Fruit fly (Drosophila melanogaster): ENCODE data around the gene orion.

orion gene

DNA sequence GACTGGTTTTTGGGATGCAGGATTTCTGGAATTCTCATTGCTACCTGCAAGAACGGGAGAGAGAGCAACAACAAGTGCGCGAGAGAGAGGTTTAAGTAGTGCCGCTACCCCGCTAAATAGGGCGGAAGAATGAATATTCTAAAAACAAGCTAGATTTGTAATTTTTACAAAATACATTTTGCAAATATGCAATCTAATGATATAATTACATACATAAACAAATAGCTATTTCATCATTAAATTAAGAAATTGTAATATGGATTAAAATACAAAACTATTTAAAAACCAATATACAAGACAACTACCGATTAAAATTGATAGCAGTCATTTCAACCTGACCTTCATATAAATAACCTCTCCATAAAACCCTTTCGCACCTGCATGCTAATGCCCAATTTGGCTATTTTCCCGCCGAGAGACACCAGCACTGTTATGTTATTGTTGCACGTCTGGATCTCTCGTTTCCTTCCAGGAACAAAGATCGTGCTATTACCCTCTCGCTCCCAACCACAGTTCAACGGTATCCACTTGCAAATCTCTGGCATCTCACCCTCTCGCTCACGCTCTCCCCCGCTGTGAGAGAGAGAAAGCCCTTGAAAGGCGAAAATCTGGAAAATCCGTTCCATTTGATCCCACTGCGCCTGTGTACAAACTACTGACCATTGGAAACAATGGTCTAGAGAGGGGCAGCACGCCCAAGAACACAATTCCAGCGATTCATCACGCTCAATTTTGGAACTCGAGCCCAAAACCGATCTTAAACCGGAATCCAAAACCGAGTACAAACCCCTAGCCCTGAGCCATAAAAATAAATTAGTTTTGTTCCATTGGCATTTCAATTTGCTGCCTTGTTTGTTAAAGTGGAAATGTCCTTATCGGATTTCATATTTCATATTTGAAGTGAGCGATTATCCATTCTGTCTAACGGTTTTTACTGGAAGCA lies 54.8 kb downstream of the orion start, which contains the start of gene Nek2:
Gene Nek2, minus strand, starts transcription at position 51 of the 943 bp plus-strand sequence.
- TF ChIP-seq Sin3A (optimal IDR thresholded peaks at IDR 0.05) (no peak), Myc (optimal IDR thresholded peaks at IDR 0.05) (no peak), ttk (optimal IDR thresholded peaks at IDR 0.05) (no peak), insv (optimal IDR thresholded peaks at IDR 0.05) (no peak), h (optimal IDR thresholded peaks at IDR 0.05) (no peak), psq (optimal IDR thresholded peaks at IDR 0.05) (no peak)
